Fruit fly (Drosophila melanogaster): ENCODE measurements around the gene CG14613.

The CG14613 gene

dm6 chrX:22487667-22488593 is 16.1 kb upstream of the CG14613 start (continued):
- TF ChIP-seq CG8119 (GFP tag; IDR thresholded peaks at IDR 0.05): peak; percentile 34; the same call in 2 of the 3 replicates
- TF ChIP-seq cyc (GFP tag; optimal IDR thresholded peaks at IDR 0.05): no peak
- TF ChIP-seq CG11762 (GFP tag; optimal IDR thresholded peaks at IDR 0.05; ENCODE audit: insufficient read depth): peak; percentile 12
- no peak for TF ChIP-seq Sox14 (GFP tag; optimal IDR thresholded peaks at IDR 0.05)
- TF ChIP-seq CG10631 (GFP tag; optimal IDR thresholded peaks at IDR 0.05): peak; percentile 37
- no peak for TF ChIP-seq Sox15 (GFP tag; optimal IDR thresholded peaks at IDR 0.05)
- peak; percentile 57 for TF ChIP-seq eg (GFP tag; IDR thresholded peaks at IDR 0.05)
- TF ChIP-seq spab (GFP tag; optimal IDR thresholded peaks at IDR 0.05): peak; percentile 13
- TF ChIP-seq CG32006 (GFP tag; optimal IDR thresholded peaks at IDR 0.05): peak; percentile 52
- TF ChIP-seq dsx (GFP tag; optimal IDR thresholded peaks at IDR 0.05; ENCODE audit: poor library complexity, severe bottlenecking): no peak
- TF ChIP-seq Ets21C (GFP tag; optimal IDR thresholded peaks at IDR 0.05): no peak
- TF ChIP-seq CG6792 (GFP tag; optimal IDR thresholded peaks at IDR 0.05): no peak
- no peak for TF ChIP-seq vri (GFP tag; optimal IDR thresholded peaks at IDR 0.05)
- TF ChIP-seq Ets96B (tag; optimal IDR thresholded peaks at IDR 0.05): peak; percentile 43
- peak; percentile 10 for TF ChIP-seq pdm3 (GFP tag; optimal IDR thresholded peaks at IDR 0.05)
- peak; percentile 14 for TF ChIP-seq CG9139 (GFP tag; optimal IDR thresholded peaks at IDR 0.05)
- peak; percentile 1 for TF ChIP-seq OdsH (GFP tag; optimal IDR thresholded peaks at IDR 0.05)
- no peak for TF ChIP-seq CG8319 (GFP tag; optimal IDR thresholded peaks at IDR 0.05)
- no peak for TF ChIP-seq CG11294 (GFP tag; IDR thresholded peaks at IDR 0.05)
- no peak for TF ChIP-seq Eip93F (GFP tag; optimal IDR thresholded peaks at IDR 0.05)
- TF ChIP-seq CG6854 (GFP tag; optimal IDR thresholded peaks at IDR 0.05): peak; percentile 49
- TF ChIP-seq Lpt (GFP tag; optimal IDR thresholded peaks at IDR 0.05): no peak
- peak; percentile 86 for TF ChIP-seq svp (GFP tag)
- no peak for TF ChIP-seq CG1621 (tag; optimal IDR thresholded peaks at IDR 0.05)
- peak; percentile 53; the same call in 2 of the 3 replicates for TF ChIP-seq CG6163 (GFP tag; IDR thresholded peaks at IDR 0.05)
- TF ChIP-seq CG16779 (tag; optimal IDR thresholded peaks at IDR 0.05): no peak
- TF ChIP-seq CG8632 (GFP tag; optimal IDR thresholded peaks at IDR 0.05): no peak
- TF ChIP-seq CG31627 (GFP tag; optimal IDR thresholded peaks at IDR 0.05): peak; percentile 22
- no peak for TF ChIP-seq ss (GFP tag; optimal IDR thresholded peaks at IDR 0.05)
- no peak for TF ChIP-seq fd59A (GFP tag; optimal IDR thresholded peaks at IDR 0.05)
- peak; percentile 88 for TF ChIP-seq Eip78C (GFP tag)
- TF ChIP-seq CG7368 (GFP tag; optimal IDR thresholded peaks at IDR 0.05): no peak
- TF ChIP-seq topi (GFP tag; optimal IDR thresholded peaks at IDR 0.05): peak; percentile 16
- no peak for TF ChIP-seq salr (GFP tag; optimal IDR thresholded peaks at IDR 0.05)
- no peak for TF ChIP-seq Hr4 (GFP tag; optimal IDR thresholded peaks at IDR 0.05)
- peak; percentile 25 for TF ChIP-seq CG34406 (GFP tag; optimal IDR thresholded peaks at IDR 0.05)
- TF ChIP-seq achi (GFP tag; optimal IDR thresholded peaks at IDR 0.05): peak; percentile 21

DNA sequence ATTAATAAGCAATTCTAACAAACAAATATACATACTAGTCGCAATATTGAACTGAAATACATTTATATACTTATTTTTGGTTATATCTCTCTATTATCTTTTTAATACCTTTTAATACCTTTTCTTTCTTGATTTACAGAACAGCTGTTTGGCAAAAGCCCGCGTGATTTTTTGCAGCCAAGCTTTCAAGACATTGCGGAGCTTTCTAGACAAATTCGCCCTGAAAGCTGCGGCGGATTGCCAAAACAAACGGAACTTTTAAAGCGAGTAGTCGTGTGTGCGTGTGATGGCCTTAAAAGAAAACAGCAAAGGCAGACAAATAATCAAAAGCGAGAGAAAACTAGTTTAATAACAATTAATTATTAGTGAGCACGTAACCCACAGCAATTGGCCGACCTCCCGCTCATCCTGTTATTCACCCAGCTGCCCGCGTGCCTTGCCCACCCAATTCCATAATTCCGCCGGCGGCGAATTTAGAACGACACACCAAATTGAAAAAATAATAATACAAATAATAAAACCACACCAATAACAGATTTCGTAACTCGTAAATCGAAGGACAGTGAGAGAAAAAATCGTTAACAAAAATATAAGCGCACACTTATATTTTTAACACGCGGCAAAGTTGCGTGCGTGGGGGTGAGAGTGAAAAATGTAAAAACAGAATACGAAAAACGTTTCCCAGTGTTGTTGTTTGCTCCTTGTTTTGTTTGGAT is 15.3 kb upstream of the CG14613 start:
- TF ChIP-seq fd59A (GFP tag; optimal IDR thresholded peaks at IDR 0.05) (no peak), CG6854 (GFP tag; optimal IDR thresholded peaks at IDR 0.05) (no peak), Eip78C (GFP tag) (no peak), dsx (GFP tag; optimal IDR thresholded peaks at IDR 0.05; ENCODE audit: poor library complexity, severe bottlenecking) (no peak), salr (GFP tag; optimal IDR thresholded peaks at IDR 0.05) (no peak), ss (GFP tag; optimal IDR thresholded peaks at IDR 0.05) (peak in 1 of 2 experiments; percentile 31), vri (GFP tag; optimal IDR thresholded peaks at IDR 0.05) (peak; percentile 61), cyc (GFP tag; optimal IDR thresholded peaks at IDR 0.05) (no peak), CG11902 (GFP tag; optimal IDR thresholded peaks at IDR 0.05) (no peak), CG32006 (GFP tag; optimal IDR thresholded peaks at IDR 0.05) (no peak), esn (GFP tag; optimal IDR thresholded peaks at IDR 0.05) (no peak), CG3032 (tag; optimal IDR thresholded peaks at IDR 0.05) (no peak), CG4318 (GFP tag; optimal IDR thresholded peaks at IDR 0.05) (no peak), fkh (GFP tag; optimal IDR thresholded peaks at IDR 0.05) (no peak), achi (GFP tag; optimal IDR thresholded peaks at IDR 0.05) (no peak), Met (GFP tag; optimal IDR thresholded peaks at IDR 0.05) (no peak), Sox102F (GFP tag; optimal IDR thresholded peaks at IDR 0.05) (no peak), Hr38 (GFP tag; optimal IDR thresholded peaks at IDR 0.05) (no peak), dac (GFP tag; optimal IDR thresholded peaks at IDR 0.05) (no peak), CG6163 (GFP tag; IDR thresholded peaks at IDR 0.05) (0 out of 3 replicates have a peak, but pooled peaks have one; percentile 20), Blimp-1 (GFP tag; optimal IDR thresholded peaks at IDR 0.05) (no peak), CG34406 (GFP tag; optimal IDR thresholded peaks at IDR 0.05) (no peak), eg (GFP tag; IDR thresholded peaks at IDR 0.05) (no peak)
